Worm (Caenorhabditis elegans) whole organism, L2 larva: ENCODE results near the gene K11C4.2.

Source experiments
- ZK546.5 ChIP-seq: sonication (generic microtip); optimal IDR thresholded peaks from 2 replicates; lab custom pipeline; 2017; ENCODE audit warnings: missing biosample characterization, missing genetic modification characterization
- ama-1 ChIP-seq: fragments of 150-350 bp; optimal IDR thresholded peaks from 2 replicates; lab custom pipeline; 2018; ENCODE audit warnings: inconsistent platforms
- egl-27 ChIP-seq: sonication (generic microtip); optimal IDR thresholded peaks from 3 replicates; lab custom pipeline; 2017; ENCODE audit warnings: missing biosample characterization, missing genetic modification reagents, missing genetic modification characterization
- lin-11 ChIP-seq: fragments of 150-350 bp; sonication (generic microtip); optimal IDR thresholded peaks from 2 replicates; lab custom pipeline; 2014; ENCODE audit warnings: missing biosample characterization, missing genetic modification characterization, inconsistent platforms, mixed read lengths
- lsy-2 ChIP-seq, 2 experiments: fragments of 150-350 bp in 1 of 2; sonication (generic microtip) in 1 of 2; optimal IDR thresholded peaks; 2 replicates each; lab custom pipeline; 2014 to 2017; ENCODE audit warnings: missing biosample characterization in 2 of 2, missing genetic modification characterization in 2 of 2
- nhr-25 ChIP-seq: fragments of 150-350 bp; sonication (generic microtip); optimal IDR thresholded peaks from 3 replicates; lab custom pipeline; 2014; ENCODE audit warnings: missing biosample characterization, missing genetic modification characterization
- nhr-77 ChIP-seq: fragments of 150-350 bp; optimal IDR thresholded peaks from 2 replicates; lab custom pipeline; 2014; ENCODE audit warnings: missing biosample characterization, missing genetic modification characterization
- peb-1 ChIP-seq: fragments of 150-350 bp; optimal IDR thresholded peaks from 2 replicates; lab custom pipeline; 2014; ENCODE audit warnings: missing biosample characterization, missing genetic modification characterization
- skn-1 ChIP-seq: sonication (generic microtip); optimal IDR thresholded peaks from 2 replicates; lab custom pipeline; 2017; ENCODE audit warnings: missing biosample characterization, missing genetic modification characterization
- snpc-4 ChIP-seq: fragments of 150-350 bp; optimal IDR thresholded peaks from 2 replicates; lab custom pipeline; 2014; ENCODE audit warnings: missing biosample characterization, missing genetic modification characterization
- unc-39 ChIP-seq: fragments of 150-350 bp; optimal IDR thresholded peaks from 2 replicates; lab custom pipeline; 2014; ENCODE audit warnings: missing biosample characterization, missing genetic modification characterization
- unc-62 ChIP-seq: fragments of 150-350 bp; optimal IDR thresholded peaks from 2 replicates; lab custom pipeline; 2014; ENCODE audit warnings: missing biosample characterization, missing genetic modification reagents, missing genetic modification characterization
- ztf-11 ChIP-seq: sonication (generic microtip); optimal IDR thresholded peaks from 2 replicates; lab custom pipeline; 2017; ENCODE audit warnings: missing biosample characterization, missing genetic modification characterization

DNA sequence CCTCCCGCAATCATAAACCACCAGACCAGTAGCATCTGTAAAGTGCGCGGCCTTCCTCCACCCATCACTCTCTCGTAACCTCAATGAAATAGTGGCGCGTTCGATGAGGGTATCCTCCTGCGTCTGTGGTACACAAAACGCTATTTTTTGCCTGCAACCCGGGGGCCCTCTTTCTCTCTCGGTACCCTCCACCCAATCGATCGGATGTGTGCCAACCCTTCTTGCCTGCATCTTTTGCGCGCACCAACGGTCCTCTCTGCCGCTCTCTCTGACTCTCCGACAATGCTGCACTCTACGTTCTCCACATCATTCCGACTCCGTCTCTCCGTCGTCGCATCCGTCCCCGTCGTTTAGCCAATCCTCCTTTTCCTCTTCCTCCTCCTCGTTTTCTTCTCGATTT is 15.4 kb upstream of the K11C4.2 start:
- TF ChIP-seq nhr-25 (tag; lab: Kevin White, UChicago) (peak; percentile 56), ZK546.5 (no peak), skn-1 (tag; lab: Kevin White, UChicago) (no peak), egl-27 (tag; lab: Kevin White, UChicago) (peak; percentile 64), peb-1 (tag; lab: Kevin White, UChicago) (no peak), unc-39 (peak; percentile 56), unc-62 (GFP tag; lab: Kevin White, UChicago) (no peak), lsy-2 (tag; optimal IDR thresholded peaks at IDR 0.05; lab: Kevin White, UChicago) (peak; percentile 61 to 67), snpc-4 (peak; percentile 34), ztf-11 (tag; lab: Kevin White, UChicago) (peak; percentile 7), lin-11 (tag; lab: Kevin White, UChicago) (peak; percentile 59), ama-1 (lab: Kevin White, UChicago) (no peak), nhr-77 (tag; lab: Kevin White, UChicago) (no peak)
